Worm (Caenorhabditis elegans) whole organism, L4 larva: Measurements from ENCODE around the gene C50F4.1.

Source experiments
- D1046.2 ChIP-seq: fragments of 200-800 bp; sonication (Bioruptor generic); IDR thresholded peaks from 2 replicates; pipeline ENCODE4 v1.3.6; 2022; ENCODE audit warnings: missing genetic modification characterization, missing compliant biosample characterization
- ZK546.5 ChIP-seq, 2 experiments: sonication (generic microtip); optimal IDR thresholded peaks; 2 replicates each; lab custom pipeline; 2017; ENCODE audit warnings: missing biosample characterization in 2 of 2, missing genetic modification characterization in 2 of 2
- lin-39 ChIP-seq: fragments of 150-350 bp; optimal IDR thresholded peaks from 2 replicates; lab custom pipeline; 2014; ENCODE audit warnings: missing biosample characterization, missing genetic modification reagents, missing genetic modification characterization
- mdl-1 ChIP-seq, 2 experiments: fragments of 150-350 bp in 1 of 2; sonication (generic microtip) in 1 of 2; optimal IDR thresholded peaks; 2 replicates each; lab custom pipeline; 2014 to 2017; ENCODE audit warnings: missing biosample characterization in 2 of 2, missing genetic modification characterization in 2 of 2

ce11 chrV:9527984-9528383 is 1.4 kb downstream of the C50F4.1 start:
- TF ChIP-seq ZK546.5 (tag; optimal IDR thresholded peaks at IDR 0.05; lab: Kevin White, UChicago) (no peak), mdl-1 (tag; optimal IDR thresholded peaks at IDR 0.05; lab: Kevin White, UChicago) (no peak), lin-39 (tag; lab: Kevin White, UChicago) (no peak), D1046.2 (GFP tag; lab: Robert Waterston, UW) (no peak)
